Worm (Caenorhabditis elegans) whole organism, late embryonic: ENCODE data around the gene W01B6.4.

ENCODE experiments used
- ceh-48 ChIP-seq: sonication (generic microtip); optimal IDR thresholded peaks from 2 replicates; lab custom pipeline; 2016; ENCODE audit warnings: missing genetic modification characterization, inconsistent platforms, missing compliant biosample characterization
- lim-6 ChIP-seq: sonication (generic microtip); optimal IDR thresholded peaks from 2 replicates; lab custom pipeline; 2016; ENCODE audit warnings: missing genetic modification characterization, missing compliant biosample characterization
- unc-55 ChIP-seq: sonication (generic microtip); optimal IDR thresholded peaks from 2 replicates; lab custom pipeline; 2017; ENCODE audit warnings: missing biosample characterization, missing genetic modification reagents, missing genetic modification characterization

- no peak for TF ChIP-seq ceh-48
- TF ChIP-seq unc-55, result no peak
- no peak for TF ChIP-seq lim-6 (tag; lab: Kevin White, UChicago)
These were observed 2.7 kb upstream of the W01B6.4 start, which contains the start of gene W01B6.3 for ce11 chrIV:10072527-10072926.
